Worm (Caenorhabditis elegans) whole organism, early embryonic: ENCODE measurements around the gene R09E12.9.

ENCODE experiments used
- B0310.2 ChIP-seq: sonication (generic microtip); optimal IDR thresholded peaks from 2 replicates; lab custom pipeline; 2016; ENCODE audit warnings: mild to moderate bottlenecking, missing genetic modification characterization, missing compliant biosample characterization
- F13C5.2 ChIP-seq: sonication (generic microtip); optimal IDR thresholded peaks from 2 replicates; lab custom pipeline; 2017; ENCODE audit warnings: mild to moderate bottlenecking, missing genetic modification characterization, inconsistent platforms, missing compliant biosample characterization
- aly-1 ChIP-seq: sonication (generic microtip); optimal IDR thresholded peaks from 2 replicates; lab custom pipeline; 2016; ENCODE audit warnings: missing genetic modification characterization, missing compliant biosample characterization
- ama-1 ChIP-seq: fragments of 150-350 bp; optimal IDR thresholded peaks from 2 replicates; lab custom pipeline; 2014
- ceh-13 ChIP-seq: fragments of 200-800 bp; sonication (Bioruptor generic); optimal IDR thresholded peaks from 2 replicates; lab custom pipeline; 2018; ENCODE audit warnings: mild to moderate bottlenecking, missing genetic modification characterization, missing compliant biosample characterization
- ceh-36 ChIP-seq: sonication (generic microtip); optimal IDR thresholded peaks from 2 replicates; lab custom pipeline; 2016; ENCODE audit warnings: missing genetic modification characterization, inconsistent platforms, missing compliant biosample characterization
- ets-7 ChIP-seq: sonication (generic microtip); optimal IDR thresholded peaks from 2 replicates; lab custom pipeline; 2016; ENCODE audit warnings: missing genotype, missing genetic modification characterization, missing compliant biosample characterization
- flt-1 ChIP-seq: fragments of 200-800 bp; sonication (Bioruptor generic); IDR thresholded peaks from 2 replicates; pipeline ENCODE4 v1.3.6; 2022; ENCODE audit warnings: missing genetic modification characterization, missing compliant biosample characterization
- hmbx-1 ChIP-seq: sonication (generic microtip); optimal IDR thresholded peaks from 2 replicates; lab custom pipeline; 2016; ENCODE audit warnings: mild to moderate bottlenecking, missing genetic modification characterization, missing compliant biosample characterization
- hmg-4 ChIP-seq: fragments of 200-800 bp; sonication (Bioruptor generic); optimal IDR thresholded peaks from 2 replicates; lab custom pipeline; 2018; ENCODE audit warnings: mild to moderate bottlenecking, missing genetic modification characterization, missing compliant biosample characterization
- hnd-1 ChIP-seq: sonication (generic microtip); optimal IDR thresholded peaks from 2 replicates; lab custom pipeline; 2016; ENCODE audit warnings: missing genetic modification characterization, missing compliant biosample characterization
- pes-1 ChIP-seq: fragments of 200-800 bp; sonication (Bioruptor generic); IDR thresholded peaks from 2 replicates; pipeline ENCODE4 v1.3.6; 2022; ENCODE audit warnings: missing genetic modification reagents, missing genetic modification characterization, missing compliant biosample characterization
- scrt-1 ChIP-seq: fragments of 200-800 bp; sonication (Bioruptor generic); IDR thresholded peaks from 2 replicates; pipeline ENCODE4 v1.3.6; 2022; ENCODE audit warnings: missing genetic modification characterization, missing compliant biosample characterization
- sea-1 ChIP-seq: fragments of 200-800 bp; sonication (Bioruptor generic); conservative IDR thresholded peaks from 2 replicates; pipeline ENCODE4 v1.3.6; 2022; ENCODE audit warnings: missing genetic modification characterization, missing compliant biosample characterization
- tbx-11 ChIP-seq: fragments of 200-800 bp; sonication (Bioruptor generic); IDR thresholded peaks from 2 replicates; pipeline ENCODE4 v1.3.6; 2022; ENCODE audit warnings: missing genetic modification characterization, missing compliant biosample characterization
- tbx-37 ChIP-seq: fragments of 200-800 bp; sonication (Bioruptor generic); conservative IDR thresholded peaks from 2 replicates; pipeline ENCODE4 v1.3.6; 2022; ENCODE audit warnings: missing genetic modification reagents, missing genetic modification characterization, missing compliant biosample characterization
- tra-4 ChIP-seq: sonication (generic microtip); optimal IDR thresholded peaks from 2 replicates; lab custom pipeline; 2017; ENCODE audit warnings: missing genetic modification characterization, missing compliant biosample characterization

Gene R09E12.9

ce11 chrV:777285-777684 lies at the start of gene R09E12.9:
TSS of gene R09E12.9 (plus strand) at chrV:777600.
- TF ChIP-seq tra-4 (tag; lab: Kevin White, UChicago) (no peak), hmg-4 (GFP tag; lab: Kevin White, UChicago) (no peak), F13C5.2 (no peak), hnd-1 (no peak), ceh-36 (tag; lab: Kevin White, UChicago) (no peak), sea-1 (GFP tag; lab: Robert Waterston, UW) (no peak), aly-1 (tag; lab: Kevin White, UChicago) (no peak), hmbx-1 (tag; lab: Kevin White, UChicago) (no peak), pes-1 (GFP tag; lab: Robert Waterston, UW) (no peak), scrt-1 (GFP tag; lab: Robert Waterston, UW) (no peak), B0310.2 (tag; lab: Kevin White, UChicago) (no peak), ama-1 (no peak), tbx-11 (no peak), flt-1 (no peak), ets-7 (tag; lab: Kevin White, UChicago) (no peak), ceh-13 (GFP tag; lab: Kevin White, UChicago) (no peak), tbx-37 (GFP tag; lab: Robert Waterston, UW) (no peak)

ce11 chrV:728822-729493 lies 48.4 kb upstream of the R09E12.9 start:
- no peak for TF ChIP-seq tbx-11
- no peak for TF ChIP-seq hmg-4 (GFP tag; lab: Kevin White, UChicago)
- no peak for TF ChIP-seq tbx-37 (GFP tag; lab: Robert Waterston, UW)
- no peak for TF ChIP-seq F13C5.2
- no peak for TF ChIP-seq B0310.2 (tag; lab: Kevin White, UChicago)
- no peak for TF ChIP-seq ceh-13 (GFP tag; lab: Kevin White, UChicago)
- TF ChIP-seq ets-7 (tag; lab: Kevin White, UChicago): no peak

- no peak for TF ChIP-seq F13C5.2
Measured at ce11 chrV:730216-730615, 47.2 kb upstream of the R09E12.9 start.

- no peak for TF ChIP-seq F13C5.2
- TF ChIP-seq flt-1: no peak
- no peak for TF ChIP-seq sea-1 (GFP tag; lab: Robert Waterston, UW)
- no peak for TF ChIP-seq ama-1
- no peak for TF ChIP-seq ets-7 (tag; lab: Kevin White, UChicago)
- TF ChIP-seq ceh-13 (GFP tag; lab: Kevin White, UChicago): no peak
- no peak for TF ChIP-seq aly-1 (tag; lab: Kevin White, UChicago)
- no peak for TF ChIP-seq tra-4 (tag; lab: Kevin White, UChicago)
Measured at ce11 chrV:731330-731729, 46.1 kb upstream of the R09E12.9 start.

- no peak for TF ChIP-seq pes-1 (GFP tag; lab: Robert Waterston, UW)
- no peak for TF ChIP-seq B0310.2 (tag; lab: Kevin White, UChicago)
- TF ChIP-seq tbx-11: no peak
- no peak for TF ChIP-seq scrt-1 (GFP tag; lab: Robert Waterston, UW)
- TF ChIP-seq hmg-4 (GFP tag; lab: Kevin White, UChicago): no peak
- no peak for TF ChIP-seq tra-4 (tag; lab: Kevin White, UChicago)
- no peak for TF ChIP-seq aly-1 (tag; lab: Kevin White, UChicago)
- no peak for TF ChIP-seq ets-7 (tag; lab: Kevin White, UChicago)
- no peak for TF ChIP-seq sea-1 (GFP tag; lab: Robert Waterston, UW)
- no peak for TF ChIP-seq hmbx-1 (tag; lab: Kevin White, UChicago)
- TF ChIP-seq F13C5.2: no peak
- no peak for TF ChIP-seq hnd-1
- no peak for TF ChIP-seq ceh-13 (GFP tag; lab: Kevin White, UChicago)
- no peak for TF ChIP-seq flt-1
- TF ChIP-seq tbx-37 (GFP tag; lab: Robert Waterston, UW): no peak
- TF ChIP-seq ceh-36 (tag; lab: Kevin White, UChicago): no peak
- no peak for TF ChIP-seq ama-1
Measured at ce11 chrV:736171-736570, 41.2 kb upstream of the R09E12.9 start, which contains the start of gene srj-25. TSS of gene srj-25 (minus strand) at chrV:736271.

ce11 chrV:738770-739169 lies 38.6 kb upstream of the R09E12.9 start, which contains the start of gene srj-24:
TSS of gene srj-24 (minus strand) at chrV:738870.
- TF ChIP-seq hmg-4 (GFP tag; lab: Kevin White, UChicago) (no peak), hnd-1 (no peak), B0310.2 (tag; lab: Kevin White, UChicago) (no peak), tbx-37 (GFP tag; lab: Robert Waterston, UW) (no peak), tbx-11 (no peak), flt-1 (no peak), ama-1 (no peak), scrt-1 (GFP tag; lab: Robert Waterston, UW) (no peak), hmbx-1 (tag; lab: Kevin White, UChicago) (no peak), ceh-36 (tag; lab: Kevin White, UChicago) (no peak), ceh-13 (GFP tag; lab: Kevin White, UChicago) (no peak)

ce11 chrV:741820-742219 lies 35.6 kb upstream of the R09E12.9 start, which contains the start of gene C05E4.7:
TSS of gene C05E4.7 (plus strand) at chrV:742120.
- TF ChIP-seq flt-1: no peak
- TF ChIP-seq aly-1 (tag; lab: Kevin White, UChicago): no peak

- TF ChIP-seq B0310.2 (tag; lab: Kevin White, UChicago): no peak
- no peak for TF ChIP-seq tra-4 (tag; lab: Kevin White, UChicago)
Measured at ce11 chrV:743348-743747, 34.1 kb upstream of the R09E12.9 start, which contains the start of gene str-134. TSS of gene str-134 (plus strand) at chrV:743648.
